Worm (Caenorhabditis elegans) whole organism, L4 larva: Measurements from ENCODE around the gene F20H11.4.

Experiments used
- F37D6.2 ChIP-seq: sonication (generic microtip); optimal IDR thresholded peaks from 2 replicates; lab custom pipeline; 2016; ENCODE audit warnings: mild to moderate bottlenecking, missing genetic modification characterization, missing compliant biosample characterization
- F49E8.2 ChIP-seq: sonication (generic microtip); optimal IDR thresholded peaks from 2 replicates; lab custom pipeline; 2016; ENCODE audit warnings: missing compliant biosample characterization, mild to moderate bottlenecking, missing genetic modification characterization, borderline replicate concordance
- R02D3.7 ChIP-seq: fragments of 150-350 bp; sonication (generic microtip); optimal IDR thresholded peaks from 3 replicates; lab custom pipeline; 2014; ENCODE audit warnings: missing biosample characterization, missing genetic modification characterization
- T20F7.1 ChIP-seq: fragments of 200-800 bp; sonication (Bioruptor generic); optimal IDR thresholded peaks from 2 replicates; lab custom pipeline; 2018; ENCODE audit warnings: mild to moderate bottlenecking, missing genetic modification characterization, missing compliant biosample characterization
- T26A8.4 ChIP-seq: fragments of 200-800 bp; sonication (Bioruptor generic); IDR thresholded peaks from 2 replicates; pipeline ENCODE4 v1.3.6; 2022; ENCODE audit warnings: missing genetic modification characterization, missing compliant biosample characterization
- Y105C5A.15 ChIP-seq: fragments of 200-800 bp; sonication (Bioruptor generic); IDR thresholded peaks from 2 replicates; pipeline ENCODE4 v1.3.6; 2022; ENCODE audit warnings: missing genetic modification characterization, missing compliant biosample characterization
- Y5F2A.4 ChIP-seq: fragments of 200-800 bp; sonication (Bioruptor generic); optimal IDR thresholded peaks from 2 replicates; lab custom pipeline; 2018; ENCODE audit warnings: mild to moderate bottlenecking, missing genetic modification characterization, missing compliant biosample characterization
- ZK546.5 ChIP-seq, 2 experiments: sonication (generic microtip); optimal IDR thresholded peaks; 2 replicates each; lab custom pipeline; 2017; ENCODE audit warnings: missing biosample characterization in 2 of 2, missing genetic modification characterization in 2 of 2
- aha-1 ChIP-seq: fragments of 150-350 bp; peaks from one replicate; lab custom pipeline; 2014; ENCODE audit warnings: missing biosample characterization, missing genetic modification characterization
- aly-2 ChIP-seq: sonication (generic microtip); optimal IDR thresholded peaks from 2 replicates; lab custom pipeline; 2018; ENCODE audit warnings: missing biosample characterization, missing genetic modification characterization
- ces-1 ChIP-seq: fragments of 150-350 bp; sonication (generic microtip); optimal IDR thresholded peaks from 4 replicates; lab custom pipeline; 2014; ENCODE audit warnings: missing biosample characterization, missing genetic modification reagents, missing genetic modification characterization
- daf-16 ChIP-seq, 3 experiments: sonication (generic microtip); optimal IDR thresholded peaks; 2 replicates each; lab custom pipeline; 2016 to 2017; ENCODE audit warnings: missing genetic modification characterization in 3 of 3, missing genetic modification reagents in 3 of 3, mild to moderate bottlenecking in 2 of 3, missing compliant biosample characterization in 2 of 3, missing biosample characterization in 1 of 3, moderate library complexity in 1 of 3
- daf-8 ChIP-seq: fragments of 200-800 bp; sonication (Bioruptor generic); IDR thresholded peaks from 2 replicates; pipeline ENCODE4 v1.3.6; 2022; ENCODE audit warnings: missing genetic modification characterization, missing compliant biosample characterization
- dpl-1 ChIP-seq: fragments of 150-350 bp; optimal IDR thresholded peaks from 2 replicates; lab custom pipeline; 2014; ENCODE audit warnings: missing biosample characterization, missing genetic modification reagents, missing genetic modification characterization
- dve-1 ChIP-seq: sonication (generic microtip); optimal IDR thresholded peaks from 2 replicates; lab custom pipeline; 2017; ENCODE audit warnings: antibody characterized with exemption, mild to moderate bottlenecking, missing genetic modification characterization, missing compliant biosample characterization; ENCODE audit not compliant: insufficient read depth
- egl-27 ChIP-seq: sonication (generic microtip); optimal IDR thresholded peaks from 3 replicates; lab custom pipeline; 2017; ENCODE audit warnings: missing biosample characterization, missing genetic modification reagents, missing genetic modification characterization
- hlh-30 ChIP-seq: sonication (generic microtip); optimal IDR thresholded peaks from 2 replicates; lab custom pipeline; 2017; ENCODE audit warnings: antibody characterized with exemption, mild to moderate bottlenecking, missing genetic modification characterization, missing compliant biosample characterization; ENCODE audit not compliant: insufficient read depth
- jun-1 ChIP-seq: fragments of 150-350 bp; optimal IDR thresholded peaks from 2 replicates; lab custom pipeline; 2014; ENCODE audit warnings: missing biosample characterization, missing genetic modification reagents, missing genetic modification characterization
- lim-7 ChIP-seq: fragments of 200-800 bp; sonication (Bioruptor generic); IDR thresholded peaks from 2 replicates; pipeline ENCODE4 v1.3.6; 2022; ENCODE audit warnings: missing genetic modification characterization, missing compliant biosample characterization
- lin-13 ChIP-seq: fragments of 150-350 bp; optimal IDR thresholded peaks from 2 replicates; lab custom pipeline; 2014; ENCODE audit warnings: missing biosample characterization, missing genetic modification reagents, missing genetic modification characterization
- lin-38 ChIP-seq: fragments of 200-800 bp; sonication (Bioruptor generic); IDR thresholded peaks from 2 replicates; pipeline ENCODE4 v1.3.6; 2022; ENCODE audit warnings: missing genetic modification reagents, missing genetic modification characterization, missing compliant biosample characterization
- lir-3 ChIP-seq: sonication (generic microtip); optimal IDR thresholded peaks from 2 replicates; lab custom pipeline; 2016; ENCODE audit warnings: mild to moderate bottlenecking, missing genetic modification characterization, missing compliant biosample characterization
- lsy-2 ChIP-seq, 2 experiments: fragments of 150-350 bp in 1 of 2; sonication (generic microtip) in 1 of 2; optimal IDR thresholded peaks; 2 replicates each; lab custom pipeline; 2014 to 2017; ENCODE audit warnings: missing biosample characterization in 2 of 2, missing genetic modification characterization in 2 of 2
- madf-9 ChIP-seq: fragments of 200-800 bp; sonication (Bioruptor generic); conservative IDR thresholded peaks from 2 replicates; pipeline ENCODE4 v1.3.6; 2022; ENCODE audit warnings: missing genetic modification reagents, missing genetic modification characterization, missing compliant biosample characterization
- mep-1 ChIP-seq: fragments of 150-350 bp; sonication (generic microtip); optimal IDR thresholded peaks from 3 replicates; lab custom pipeline; 2014; ENCODE audit warnings: missing biosample characterization, missing genetic modification characterization
- mes-2 ChIP-seq: sonication (generic microtip); optimal IDR thresholded peaks from 2 replicates; lab custom pipeline; 2016; ENCODE audit warnings: missing genotype, mild to moderate bottlenecking, missing genetic modification characterization, missing compliant biosample characterization; ENCODE audit not compliant: poor library complexity, severe bottlenecking
- nhr-102 ChIP-seq: sonication (generic microtip); optimal IDR thresholded peaks from 2 replicates; lab custom pipeline; 2016; ENCODE audit warnings: mild to moderate bottlenecking, missing genetic modification characterization, moderate library complexity, missing compliant biosample characterization
- nhr-11 ChIP-seq: fragments of 150-350 bp; optimal IDR thresholded peaks from 2 replicates; lab custom pipeline; 2014; ENCODE audit warnings: missing biosample characterization, missing genetic modification characterization
- nhr-237 ChIP-seq: sonication (generic microtip); optimal IDR thresholded peaks from 2 replicates; lab custom pipeline; 2017; ENCODE audit warnings: missing biosample characterization, missing genetic modification characterization
- nhr-41 ChIP-seq: fragments of 200-800 bp; sonication (Bioruptor generic); IDR thresholded peaks from 2 replicates; pipeline ENCODE4 v1.3.6; 2022; ENCODE audit warnings: missing genetic modification reagents, missing genetic modification characterization, missing compliant biosample characterization
- nhr-6 ChIP-seq: fragments of 150-350 bp; optimal IDR thresholded peaks from 2 replicates; lab custom pipeline; 2014; ENCODE audit warnings: missing biosample characterization, missing genetic modification characterization
- nhr-76 ChIP-seq: fragments of 150-350 bp; optimal IDR thresholded peaks from 2 replicates; lab custom pipeline; 2014; ENCODE audit warnings: missing biosample characterization, missing genetic modification characterization
- php-3 ChIP-seq: fragments of 200-800 bp; sonication (Bioruptor generic); IDR thresholded peaks from 2 replicates; pipeline ENCODE4 v1.3.6; 2022; ENCODE audit warnings: missing genetic modification reagents, missing genetic modification characterization, missing compliant biosample characterization
- rbr-2 ChIP-seq: sonication (generic microtip); optimal IDR thresholded peaks from 2 replicates; lab custom pipeline; 2016; ENCODE audit warnings: missing genotype, missing genetic modification characterization, missing compliant biosample characterization
- snpc-1.2 ChIP-seq: fragments of 200-800 bp; sonication (Bioruptor generic); IDR thresholded peaks from 2 replicates; pipeline ENCODE4 v1.3.6; 2022; ENCODE audit warnings: missing genetic modification reagents, missing genetic modification characterization, missing compliant biosample characterization
- snpc-4 ChIP-seq: fragments of 150-350 bp; optimal IDR thresholded peaks from 2 replicates; lab custom pipeline; 2014; ENCODE audit warnings: missing biosample characterization, missing genetic modification characterization
- spr-1 ChIP-seq: sonication (generic microtip); optimal IDR thresholded peaks from 2 replicates; lab custom pipeline; 2016; ENCODE audit warnings: mild to moderate bottlenecking, missing genetic modification characterization, missing compliant biosample characterization
- tra-1 ChIP-seq: fragments of 200-800 bp; sonication (Bioruptor generic); IDR thresholded peaks from 2 replicates; pipeline ENCODE4 v1.3.6; 2022; ENCODE audit warnings: missing genetic modification reagents, missing genetic modification characterization, missing compliant biosample characterization
- vab-7 ChIP-seq: fragments of 200-800 bp; sonication (Bioruptor generic); IDR thresholded peaks from 2 replicates; pipeline ENCODE4 v1.3.6; 2022; ENCODE audit warnings: missing genetic modification reagents, missing genetic modification characterization, missing compliant biosample characterization
- zag-1 ChIP-seq: fragments of 150-350 bp; optimal IDR thresholded peaks from 2 replicates; lab custom pipeline; 2014; ENCODE audit warnings: missing biosample characterization, missing genetic modification characterization
- zfp-3 ChIP-seq: fragments of 200-800 bp; sonication (Bioruptor generic); conservative IDR thresholded peaks from 2 replicates; pipeline ENCODE4 v1.3.6; 2022; ENCODE audit warnings: missing genetic modification reagents, missing genetic modification characterization, missing compliant biosample characterization

The F20H11.4 gene

DNA sequence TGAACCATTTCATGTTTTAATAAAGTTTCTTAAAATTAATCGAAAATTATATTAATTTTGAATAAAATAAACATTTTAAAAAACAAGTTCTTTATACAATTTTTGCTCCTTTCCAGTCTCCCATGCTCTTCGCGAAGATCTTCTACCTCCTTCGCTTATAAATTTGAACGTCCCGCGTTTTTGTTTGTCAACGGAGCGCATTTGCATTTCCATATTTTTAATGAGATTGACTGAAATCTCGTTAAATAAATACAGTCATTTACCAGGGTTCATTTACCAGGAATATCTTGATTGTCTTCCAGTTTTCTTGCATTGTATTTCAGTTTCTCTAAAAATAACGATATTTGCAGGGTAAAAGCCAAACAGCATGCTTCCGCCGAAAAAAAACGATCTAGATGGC lies 6.6 kb downstream of the F20H11.4 start, which contains the start of gene cmtr-2:
Gene cmtr-2 (plus strand): TSS at position 351 of the 400 bp plus-strand sequence.
- no peak for TF ChIP-seq snpc-1.2 (GFP tag; lab: Robert Waterston, UW)
- peak; percentile 94 for TF ChIP-seq lin-38 (GFP tag; lab: Robert Waterston, UW)
- no peak for TF ChIP-seq lin-13 (GFP tag; lab: Kevin White, UChicago)
- TF ChIP-seq nhr-102: no peak
- peak; percentile 67 for TF ChIP-seq mep-1 (tag; lab: Kevin White, UChicago)
- peak; percentile 97 for TF ChIP-seq aha-1 (tag; lab: Kevin White, UChicago)
- TF ChIP-seq T20F7.1: peak; percentile 31
- TF ChIP-seq vab-7: no peak
- TF ChIP-seq dve-1 (tag; lab: Kevin White, UChicago): peak; percentile 50
- TF ChIP-seq mes-2 (tag; lab: Kevin White, UChicago): peak; percentile 79
- no peak for TF ChIP-seq daf-8
- TF ChIP-seq dpl-1 (GFP tag; lab: Kevin White, UChicago): peak; percentile 92
- TF ChIP-seq jun-1: no peak
- no peak for TF ChIP-seq F37D6.2 (tag; lab: Kevin White, UChicago)
- no peak for TF ChIP-seq zag-1 (tag; lab: Kevin White, UChicago)
- no peak for TF ChIP-seq Y105C5A.15 (GFP tag; lab: Robert Waterston, UW)
- TF ChIP-seq tra-1 (GFP tag; lab: Robert Waterston, UW): no peak
- no peak for TF ChIP-seq nhr-41 (GFP tag; lab: Robert Waterston, UW)
- no peak for TF ChIP-seq zfp-3 (GFP tag; lab: Robert Waterston, UW)
- peak; percentile 11 for TF ChIP-seq hlh-30
- TF ChIP-seq T26A8.4 (GFP tag; lab: Robert Waterston, UW): no peak
- TF ChIP-seq nhr-6 (tag; lab: Kevin White, UChicago): no peak
- TF ChIP-seq lsy-2 (tag; optimal IDR thresholded peaks at IDR 0.05; lab: Kevin White, UChicago): peak in 1 of 2 experiments; percentile 70
- no peak for TF ChIP-seq Y5F2A.4 (GFP tag; lab: Kevin White, UChicago)
- no peak for TF ChIP-seq spr-1 (tag; lab: Kevin White, UChicago)
- TF ChIP-seq daf-16 (GFP tag; optimal IDR thresholded peaks at IDR 0.05; lab: Kevin White, UChicago): no peak
- peak; percentile 28 for TF ChIP-seq daf-16 (tag; optimal IDR thresholded peaks at IDR 0.05; lab: Kevin White, UChicago)
- TF ChIP-seq rbr-2: peak; percentile 12

DNA sequence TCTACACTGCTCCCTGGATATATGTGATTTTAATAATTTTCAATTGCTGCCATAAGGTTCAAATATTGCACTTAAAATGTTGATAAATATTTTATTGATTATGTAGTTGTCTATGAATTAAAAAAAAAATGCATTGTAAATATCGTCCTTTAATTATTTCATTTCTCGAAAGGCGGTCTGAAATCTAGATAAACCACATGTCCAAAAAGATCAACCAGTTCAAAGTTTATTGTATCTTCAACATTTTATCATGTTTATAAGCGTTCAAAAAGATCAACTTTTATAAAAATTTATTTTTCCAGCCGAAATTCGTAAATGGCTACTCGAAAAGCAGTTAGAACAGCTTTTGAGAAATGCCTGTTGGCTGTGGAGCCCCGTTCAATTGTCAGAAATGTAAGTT lies 11.5 kb downstream of the F20H11.4 start, which contains the start of gene C13B9.2:
Gene C13B9.2 (plus strand): TSS at position 301 of the 400 bp plus-strand sequence.
- TF ChIP-seq R02D3.7 (tag; lab: Kevin White, UChicago) (no peak), nhr-6 (tag; lab: Kevin White, UChicago) (no peak), nhr-76 (tag; lab: Kevin White, UChicago) (no peak), aha-1 (tag; lab: Kevin White, UChicago) (no peak), madf-9 (GFP tag; lab: Robert Waterston, UW) (no peak), php-3 (GFP tag; lab: Robert Waterston, UW) (no peak), T20F7.1 (no peak), lir-3 (tag; lab: Kevin White, UChicago) (no peak), snpc-4 (tag; lab: Kevin White, UChicago) (no peak), nhr-237 (tag; lab: Kevin White, UChicago) (no peak), F49E8.2 (tag; lab: Kevin White, UChicago) (no peak), ces-1 (GFP tag; lab: Kevin White, UChicago) (no peak), egl-27 (tag; lab: Kevin White, UChicago) (no peak), daf-16 (GFP tag; optimal IDR thresholded peaks at IDR 0.05; lab: Kevin White, UChicago) (no peak), daf-16 (tag; optimal IDR thresholded peaks at IDR 0.05; lab: Kevin White, UChicago) (no peak), ZK546.5 (tag; optimal IDR thresholded peaks at IDR 0.05; lab: Kevin White, UChicago) (no peak), nhr-11 (tag; lab: Kevin White, UChicago) (no peak), aly-2 (tag; lab: Kevin White, UChicago) (no peak), lim-7 (GFP tag; lab: Robert Waterston, UW) (no peak)
